Worm (Caenorhabditis elegans) whole organism, L4 larva: ENCODE data around the gene che-11.
"Not testable (repeated sequence)": the region's sequence is repeated elsewhere in the genome, so short reads cannot be mapped to it uniquely, and the experiment has no call there.

Experiments used
- ceh-82 ChIP-seq: sonication (generic microtip); optimal IDR thresholded peaks from 2 replicates; lab custom pipeline; 2017; ENCODE audit warnings: missing biosample characterization, missing genetic modification characterization
- dmd-6 ChIP-seq: fragments of 200-800 bp; sonication (Bioruptor generic); IDR thresholded peaks from 2 replicates; pipeline ENCODE4 v1.3.6; 2022; ENCODE audit warnings: missing genetic modification reagents, missing genetic modification characterization, missing compliant biosample characterization
- dpl-1 ChIP-seq: fragments of 150-350 bp; optimal IDR thresholded peaks from 2 replicates; lab custom pipeline; 2014; ENCODE audit warnings: missing biosample characterization, missing genetic modification reagents, missing genetic modification characterization
- egl-27 ChIP-seq: sonication (generic microtip); optimal IDR thresholded peaks from 3 replicates; lab custom pipeline; 2017; ENCODE audit warnings: missing biosample characterization, missing genetic modification reagents, missing genetic modification characterization
- mdl-1 ChIP-seq, 2 experiments: fragments of 150-350 bp in 1 of 2; sonication (generic microtip) in 1 of 2; optimal IDR thresholded peaks; 2 replicates each; lab custom pipeline; 2014 to 2017; ENCODE audit warnings: missing biosample characterization in 2 of 2, missing genetic modification characterization in 2 of 2
- nhr-102 ChIP-seq: sonication (generic microtip); optimal IDR thresholded peaks from 2 replicates; lab custom pipeline; 2016; ENCODE audit warnings: mild to moderate bottlenecking, missing genetic modification characterization, moderate library complexity, missing compliant biosample characterization
- nhr-237 ChIP-seq: sonication (generic microtip); optimal IDR thresholded peaks from 2 replicates; lab custom pipeline; 2017; ENCODE audit warnings: missing biosample characterization, missing genetic modification characterization
- tag-97 ChIP-seq: fragments of 200-800 bp; sonication (Bioruptor generic); IDR thresholded peaks from 2 replicates; pipeline ENCODE4 v1.3.6; 2022; ENCODE audit warnings: missing genetic modification characterization, missing compliant biosample characterization

- not testable (repeated sequence) for TF ChIP-seq tag-97 (GFP tag; lab: Robert Waterston, UW); dmd-6 (GFP tag; lab: Robert Waterston, UW); egl-27; nhr-237 (tag; lab: Kevin White, UChicago); ceh-82 (tag; lab: Kevin White, UChicago); nhr-102; mdl-1 (tag; optimal IDR thresholded peaks at IDR 0.05; lab: Kevin White, UChicago); dpl-1 (GFP tag; lab: Kevin White, UChicago)
These were observed 19.4 kb downstream of the che-11 start, which contains the start of gene enpp-1 for ce11 chrV:12131157-12131556.
